Worm (Caenorhabditis elegans) whole organism, late embryonic: Measurements from ENCODE around the gene F45D3.3.

Experiments
- C08G9.2 ChIP-seq: sonication (generic microtip); optimal IDR thresholded peaks from 2 replicates; lab custom pipeline; 2016; ENCODE audit warnings: mild to moderate bottlenecking, missing genetic modification characterization, moderate library complexity, missing compliant biosample characterization
- ahr-1 ChIP-seq: sonication (generic microtip); optimal IDR thresholded peaks from 2 replicates; lab custom pipeline; 2016; ENCODE audit warnings: missing genetic modification characterization, missing compliant biosample characterization
- ceh-14 ChIP-seq: sonication (generic microtip); optimal IDR thresholded peaks from 2 replicates; lab custom pipeline; 2016; ENCODE audit warnings: missing genotype, missing genetic modification characterization, missing compliant biosample characterization
- ceh-24 ChIP-seq: sonication (generic microtip); optimal IDR thresholded peaks from 2 replicates; lab custom pipeline; 2016; ENCODE audit warnings: mild to moderate bottlenecking, missing genetic modification characterization, missing compliant biosample characterization
- ceh-30 ChIP-seq: fragments of 150-350 bp; optimal IDR thresholded peaks from 2 replicates; lab custom pipeline; 2014; ENCODE audit warnings: missing biosample characterization, missing genetic modification characterization
- ceh-31 ChIP-seq: sonication (generic microtip); optimal IDR thresholded peaks from 2 replicates; lab custom pipeline; 2016; ENCODE audit warnings: missing genetic modification characterization, missing compliant biosample characterization
- ceh-48 ChIP-seq: sonication (generic microtip); optimal IDR thresholded peaks from 2 replicates; lab custom pipeline; 2016; ENCODE audit warnings: missing genetic modification characterization, inconsistent platforms, missing compliant biosample characterization
- ceh-6 ChIP-seq: fragments of 200-800 bp; sonication (Bioruptor generic); optimal IDR thresholded peaks from 2 replicates; lab custom pipeline; 2018; ENCODE audit warnings: mild to moderate bottlenecking, missing genetic modification characterization, missing compliant biosample characterization
- dmd-4 ChIP-seq: sonication (generic microtip); optimal IDR thresholded peaks from 2 replicates; lab custom pipeline; 2016; ENCODE audit warnings: borderline replicate concordance, missing genetic modification characterization, missing compliant biosample characterization
- dve-1 ChIP-seq: sonication (generic microtip); optimal IDR thresholded peaks from 2 replicates; lab custom pipeline; 2017; ENCODE audit warnings: antibody characterized with exemption, mild to moderate bottlenecking, missing genetic modification characterization, missing compliant biosample characterization
- elt-2 ChIP-seq: sonication (generic microtip); optimal IDR thresholded peaks from 2 replicates; lab custom pipeline; 2016; ENCODE audit warnings: missing genetic modification reagents, missing genetic modification characterization, missing compliant biosample characterization
- fax-1 ChIP-seq: sonication (generic microtip); optimal IDR thresholded peaks from 2 replicates; lab custom pipeline; 2016; ENCODE audit warnings: missing genotype, missing genetic modification characterization, missing compliant biosample characterization
- fkh-6 ChIP-seq: sonication (generic microtip); optimal IDR thresholded peaks from 2 replicates; lab custom pipeline; 2016; ENCODE audit warnings: missing genetic modification characterization, missing compliant biosample characterization
- hlh-6 ChIP-seq: sonication (generic microtip); optimal IDR thresholded peaks from 2 replicates; lab custom pipeline; 2016; ENCODE audit warnings: missing genotype, missing genetic modification characterization, missing compliant biosample characterization
- lim-6 ChIP-seq: sonication (generic microtip); optimal IDR thresholded peaks from 2 replicates; lab custom pipeline; 2016; ENCODE audit warnings: missing genetic modification characterization, missing compliant biosample characterization
- nfya-1 ChIP-seq: sonication (generic microtip); optimal IDR thresholded peaks from 2 replicates; lab custom pipeline; 2017; ENCODE audit warnings: missing genetic modification characterization, mild to moderate bottlenecking, missing compliant biosample characterization, antibody characterized with exemption, moderate library complexity
- odd-2 ChIP-seq: sonication (generic microtip); optimal IDR thresholded peaks from 2 replicates; lab custom pipeline; 2017; ENCODE audit warnings: antibody characterized with exemption, mild to moderate bottlenecking, missing genetic modification characterization, missing compliant biosample characterization
- pag-3 ChIP-seq: sonication (generic microtip); optimal IDR thresholded peaks from 2 replicates; lab custom pipeline; 2016; ENCODE audit warnings: missing compliant biosample characterization, missing genetic modification characterization, borderline replicate concordance
- pha-2 ChIP-seq: sonication (generic microtip); optimal IDR thresholded peaks from 2 replicates; lab custom pipeline; 2017; ENCODE audit warnings: mild to moderate bottlenecking, missing genetic modification characterization, missing compliant biosample characterization
- pqm-1 ChIP-seq: sonication (generic microtip); optimal IDR thresholded peaks from 2 replicates; lab custom pipeline; 2016; ENCODE audit warnings: missing genetic modification characterization, missing compliant biosample characterization
- sox-2 ChIP-seq: fragments of 200-800 bp; sonication (Bioruptor generic); IDR thresholded peaks from 2 replicates; pipeline ENCODE4 v1.3.6; 2022; ENCODE audit warnings: missing genetic modification reagents, missing genetic modification characterization, missing compliant biosample characterization
- tbx-2 ChIP-seq: sonication (generic microtip); optimal IDR thresholded peaks from 2 replicates; lab custom pipeline; 2016; ENCODE audit warnings: missing genetic modification characterization, missing compliant biosample characterization
- ttx-3 ChIP-seq: sonication (generic microtip); optimal IDR thresholded peaks from 2 replicates; lab custom pipeline; 2016; ENCODE audit warnings: missing genetic modification reagents, missing genetic modification characterization, missing compliant biosample characterization
- unc-55 ChIP-seq: sonication (generic microtip); optimal IDR thresholded peaks from 2 replicates; lab custom pipeline; 2017; ENCODE audit warnings: missing biosample characterization, missing genetic modification reagents, missing genetic modification characterization
- unc-86 ChIP-seq: sonication (generic microtip); optimal IDR thresholded peaks from 2 replicates; lab custom pipeline; 2016; ENCODE audit warnings: missing genetic modification characterization, missing compliant biosample characterization

The F45D3.3 gene

DNA sequence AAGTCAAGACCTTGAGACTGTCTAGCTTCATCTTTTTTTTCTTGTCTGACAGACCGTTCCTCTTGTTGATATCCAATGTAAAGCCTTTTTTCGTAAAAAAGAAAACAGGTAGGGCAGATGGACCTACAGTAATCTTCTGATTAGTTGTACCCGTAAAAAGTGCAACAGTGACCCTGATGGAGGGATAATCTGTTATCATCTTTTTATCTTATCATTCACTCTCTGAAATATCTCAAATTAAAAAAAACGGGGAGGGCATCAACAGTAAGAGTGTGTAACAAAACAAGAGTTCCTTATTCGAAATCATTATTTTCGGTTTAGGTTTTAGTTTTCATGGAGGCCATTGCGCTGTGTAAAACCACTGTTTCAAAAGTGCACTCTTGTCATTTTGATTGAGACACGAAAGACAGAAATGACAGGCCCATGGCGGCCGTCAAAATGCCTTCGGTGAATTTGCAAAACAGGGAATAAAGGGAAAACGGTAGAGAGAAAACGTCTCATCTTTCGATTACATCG lies 16.5 kb downstream of the F45D3.3 start:
- TF ChIP-seq ceh-14 (tag; lab: Kevin White, UChicago) = no peak

DNA sequence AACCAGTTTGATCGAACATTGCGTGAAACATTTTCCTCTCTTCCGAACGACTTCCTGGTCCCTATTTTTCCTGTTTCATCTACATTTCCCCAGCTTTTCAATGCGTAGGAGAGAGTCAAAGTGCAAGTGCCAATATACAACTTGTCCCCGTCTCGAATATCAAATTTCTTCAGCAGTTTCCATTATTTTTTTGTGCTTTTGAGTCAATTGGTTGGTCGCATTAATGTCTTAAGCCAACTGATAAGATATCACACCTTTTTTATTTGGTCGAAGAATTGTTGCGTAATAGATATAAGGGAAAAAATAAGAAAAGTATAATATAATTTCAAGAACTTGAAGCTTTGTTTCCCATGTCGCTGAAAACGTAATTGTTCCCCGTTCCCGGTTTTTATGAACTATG lies 17.8 kb downstream of the F45D3.3 start:
- TF ChIP-seq elt-2 (tag; lab: Kevin White, UChicago) (peak; percentile 28), ttx-3 (tag; lab: Kevin White, UChicago) (no peak)
- TF ChIP-seq, all 69 proteins: peak for 1

DNA sequence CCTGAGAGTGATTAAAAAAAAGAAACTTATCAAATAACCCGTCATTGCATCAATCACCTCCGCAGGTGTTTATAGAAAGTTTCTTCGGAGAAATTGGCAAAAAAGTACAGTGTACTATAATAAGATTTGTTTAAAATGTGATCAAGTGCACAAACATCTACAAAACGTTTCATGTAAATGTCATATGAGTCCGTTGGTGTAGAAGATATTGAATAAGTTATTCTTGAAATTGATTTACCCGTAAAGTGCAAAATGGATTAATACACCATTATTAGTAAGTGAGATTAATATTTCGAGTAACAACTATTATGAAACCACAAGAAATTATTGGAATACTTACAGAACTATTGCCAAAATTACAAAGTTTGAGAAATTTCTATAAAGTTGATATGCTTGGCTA lies 19.1 kb downstream of the F45D3.3 start:
- TF ChIP-seq fkh-6 = no peak
- TF ChIP-seq dmd-4 = no peak

DNA sequence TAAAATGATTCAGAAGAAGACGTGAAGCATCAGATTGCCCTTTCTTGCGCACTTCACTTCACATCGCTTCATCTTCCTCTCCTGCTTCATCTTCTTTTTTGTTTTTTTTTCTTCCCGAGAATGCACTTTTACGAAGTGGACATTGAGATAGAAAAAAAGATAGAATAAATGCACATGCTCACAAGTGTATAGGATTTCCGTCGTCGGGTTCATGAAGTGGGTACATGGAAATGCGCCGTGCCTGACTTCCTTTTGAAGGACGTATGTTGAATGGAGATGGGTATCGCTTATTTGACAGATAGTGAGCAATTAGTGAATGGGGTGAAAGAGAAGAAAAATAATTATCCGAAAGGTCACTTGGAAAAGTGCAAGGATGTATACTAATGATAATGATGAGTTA lies 20.1 kb downstream of the F45D3.3 start:
- TF ChIP-seq unc-86 = no peak

DNA sequence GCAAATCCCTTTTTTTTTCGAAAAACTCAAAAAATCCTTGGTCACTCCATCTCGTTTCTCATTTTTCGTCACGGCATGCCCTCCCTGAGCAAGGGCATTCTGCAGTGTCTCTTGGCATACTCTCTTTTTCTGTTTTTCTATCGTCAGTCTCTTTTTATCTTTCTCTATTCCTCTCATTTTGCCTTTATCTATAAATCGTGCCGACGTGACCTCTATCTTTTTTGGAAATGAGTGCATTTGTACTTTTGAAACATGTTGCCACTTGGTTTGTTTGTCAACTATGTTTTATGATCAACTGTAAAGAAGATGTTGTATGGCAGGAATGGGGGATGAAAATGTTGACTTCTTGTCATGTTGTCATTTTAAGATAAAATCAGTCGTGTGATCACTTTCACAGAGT lies 21.3 kb downstream of the F45D3.3 start:
- TF ChIP-seq elt-2 (tag; lab: Kevin White, UChicago) (peak; percentile 16), ceh-48 (no peak), nfya-1 (peak; percentile 1)
- TF ChIP-seq, all 69 proteins: peak for 2

DNA sequence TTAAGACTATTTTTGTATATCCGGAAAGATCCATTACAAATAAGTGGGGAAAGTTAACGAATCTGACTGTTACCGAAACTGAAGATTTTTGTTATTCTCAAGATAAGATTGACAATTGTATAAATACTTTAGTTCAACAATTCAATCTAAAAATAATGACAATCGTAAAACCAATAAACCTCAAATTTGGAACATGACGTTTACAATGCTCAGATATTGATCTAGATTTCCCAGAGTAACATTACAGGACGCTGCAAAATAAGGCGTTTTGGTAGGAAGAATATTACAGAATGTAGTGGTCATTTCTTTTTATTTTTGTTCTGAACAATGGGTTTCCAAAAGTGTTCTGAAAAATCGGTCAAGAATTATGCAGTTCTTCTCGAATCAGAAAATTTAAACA lies 23.4 kb downstream of the F45D3.3 start, which contains the start of gene F45D3.1:
F45D3.1 (plus strand) TSS at position 301 of the 400 bp plus-strand sequence.
- TF ChIP-seq ceh-24 (tag; lab: Kevin White, UChicago) (no peak), ceh-31 (tag; lab: Kevin White, UChicago) (no peak), tbx-2 (no peak), dve-1 (no peak), C08G9.2 (tag; lab: Kevin White, UChicago) (no peak), odd-2 (no peak), pqm-1 (tag; lab: Kevin White, UChicago) (no peak), ceh-30 (no peak), elt-2 (tag; lab: Kevin White, UChicago) (no peak), fax-1 (tag; lab: Kevin White, UChicago) (no peak)

DNA sequence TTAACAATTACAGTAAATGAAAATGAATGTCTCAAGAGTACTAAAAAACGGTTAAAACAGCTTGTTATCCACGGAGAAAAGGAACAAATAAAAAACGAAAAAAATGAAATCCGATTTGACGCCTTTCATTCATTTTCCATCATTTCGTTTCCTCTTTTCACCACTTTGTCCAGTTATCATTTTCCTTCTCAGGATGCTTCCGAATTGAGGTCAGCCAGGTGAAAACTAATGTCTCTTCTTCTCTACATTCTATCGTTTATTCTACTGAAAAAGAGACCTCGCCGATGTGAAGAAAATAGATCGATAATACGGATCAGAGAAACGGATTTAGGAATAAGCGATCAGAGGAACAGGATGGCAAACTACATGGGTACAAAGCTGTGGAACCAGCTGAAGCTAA lies 24.1 kb downstream of the F45D3.3 start:
- no peak for TF ChIP-seq lim-6
- TF ChIP-seq ceh-14 (tag; lab: Kevin White, UChicago) = no peak
- TF ChIP-seq odd-2 = no peak
- no peak for TF ChIP-seq pag-3 (tag; lab: Kevin White, UChicago)
- TF ChIP-seq pqm-1 (tag; lab: Kevin White, UChicago) = no peak
- TF ChIP-seq ceh-6 (GFP tag; lab: Kevin White, UChicago) = no peak
- TF ChIP-seq elt-2 (tag; lab: Kevin White, UChicago) = no peak
- no peak for TF ChIP-seq ceh-30

DNA sequence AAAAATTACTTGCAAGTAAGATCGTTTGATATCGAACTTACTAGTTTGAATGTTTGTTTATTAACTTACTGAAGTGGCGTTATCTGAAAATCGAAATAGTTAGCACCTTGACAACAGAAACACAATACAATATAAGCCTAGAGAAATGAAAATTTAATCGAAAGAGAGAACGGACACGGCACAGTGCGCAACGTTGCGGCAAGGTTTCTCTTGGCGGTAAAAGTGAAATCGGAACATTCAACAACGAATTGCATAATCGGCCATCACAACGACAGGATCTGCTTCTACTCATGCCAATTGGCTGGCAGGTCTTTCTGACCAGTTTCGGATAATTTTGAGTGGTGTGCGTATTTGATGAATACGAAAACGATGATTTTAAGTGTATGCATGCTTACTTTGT lies 24.7 kb downstream of the F45D3.3 start, which contains the start of gene dyf-4:
dyf-4 (minus strand) TSS at position 213 of the 400 bp plus-strand sequence.
- TF ChIP-seq fax-1 (tag; lab: Kevin White, UChicago) (no peak), tbx-2 (no peak), hlh-6 (tag; lab: Kevin White, UChicago) (no peak), fkh-6 (no peak), ahr-1 (tag; lab: Kevin White, UChicago) (no peak), pha-2 (tag; lab: Kevin White, UChicago) (no peak), unc-55 (GFP tag; lab: Kevin White, UChicago) (no peak), sox-2 (GFP tag; lab: Robert Waterston, UW) (no peak)
- TF ChIP-seq, all 69 proteins: peak for 0

DNA sequence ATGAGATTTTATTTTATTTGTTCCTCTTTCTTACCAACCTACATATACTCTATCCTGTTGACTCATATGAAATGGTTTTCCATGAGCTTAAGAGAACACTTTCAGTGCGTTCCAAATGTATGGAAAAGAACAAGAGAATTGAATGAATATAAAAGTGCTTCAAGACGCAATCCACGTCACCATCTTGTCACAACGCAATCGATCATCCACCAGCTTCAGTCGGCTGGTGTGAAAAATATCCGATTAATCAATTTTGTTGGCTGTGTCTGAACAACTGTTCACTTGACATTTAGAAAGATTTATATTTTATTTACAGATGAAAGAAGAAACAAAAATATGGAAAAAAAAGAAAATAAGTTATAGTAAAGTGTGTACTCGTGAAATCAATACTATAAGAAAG lies 26.8 kb downstream of the F45D3.3 start:
- no peak for TF ChIP-seq unc-86
- no peak for TF ChIP-seq ttx-3 (tag; lab: Kevin White, UChicago)
- peak; percentile 79 for TF ChIP-seq unc-55 (GFP tag; lab: Kevin White, UChicago)
- TF ChIP-seq ceh-14 (tag; lab: Kevin White, UChicago) = no peak
- TF ChIP-seq, all 69 proteins: peak for 1
